Worm (Caenorhabditis elegans) whole organism, L2 larva: ENCODE measurements around the gene C28H8.2.

Experiments
- C34F6.9 ChIP-seq: fragments of 150-350 bp; optimal IDR thresholded peaks from 2 replicates; lab custom pipeline; 2014; ENCODE audit warnings: missing biosample characterization, missing genetic modification characterization
- F13H6.1 ChIP-seq: sonication (generic microtip); optimal IDR thresholded peaks from 2 replicates; lab custom pipeline; 2016; ENCODE audit warnings: missing genetic modification characterization, missing compliant biosample characterization
- R02D3.7 ChIP-seq: fragments of 150-350 bp; optimal IDR thresholded peaks from 2 replicates; lab custom pipeline; 2014; ENCODE audit warnings: missing biosample characterization, missing genetic modification characterization
- Y55F3AM.14 ChIP-seq: fragments of 200-800 bp; sonication (Bioruptor generic); optimal IDR thresholded peaks from 2 replicates; lab custom pipeline; 2018; ENCODE audit warnings: mild to moderate bottlenecking, missing genetic modification characterization, missing compliant biosample characterization
- ZK546.5 ChIP-seq: sonication (generic microtip); optimal IDR thresholded peaks from 2 replicates; lab custom pipeline; 2017; ENCODE audit warnings: missing biosample characterization, missing genetic modification characterization
- alr-1 ChIP-seq: fragments of 150-350 bp; optimal IDR thresholded peaks from 2 replicates; lab custom pipeline; 2014; ENCODE audit warnings: missing biosample characterization, missing genetic modification characterization
- aly-2 ChIP-seq: fragments of 150-350 bp; optimal IDR thresholded peaks from 2 replicates; lab custom pipeline; 2014; ENCODE audit warnings: missing biosample characterization, missing genetic modification characterization
- blmp-1 ChIP-seq: sonication (generic microtip); optimal IDR thresholded peaks from 2 replicates; lab custom pipeline; 2017; ENCODE audit warnings: missing genetic modification characterization, mild to moderate bottlenecking, missing compliant biosample characterization, antibody characterized with exemption, moderate library complexity; ENCODE audit not compliant: insufficient read depth
- ceh-16 ChIP-seq: fragments of 150-350 bp; optimal IDR thresholded peaks from 2 replicates; lab custom pipeline; 2014; ENCODE audit warnings: missing biosample characterization, missing genetic modification characterization
- ceh-82 ChIP-seq: fragments of 150-350 bp; optimal IDR thresholded peaks from 2 replicates; lab custom pipeline; 2014; ENCODE audit warnings: missing biosample characterization, missing genetic modification characterization
- crh-2 ChIP-seq: sonication (generic microtip); optimal IDR thresholded peaks from 2 replicates; lab custom pipeline; 2017; ENCODE audit warnings: missing biosample characterization, missing genetic modification characterization
- dmd-4 ChIP-seq: sonication (generic microtip); optimal IDR thresholded peaks from 2 replicates; lab custom pipeline; 2017; ENCODE audit warnings: missing biosample characterization, missing genetic modification characterization
- egl-27 ChIP-seq: sonication (generic microtip); optimal IDR thresholded peaks from 3 replicates; lab custom pipeline; 2017; ENCODE audit warnings: missing biosample characterization, missing genetic modification reagents, missing genetic modification characterization
- elt-1 ChIP-seq: fragments of 150-350 bp; optimal IDR thresholded peaks from 2 replicates; lab custom pipeline; 2014; ENCODE audit warnings: missing biosample characterization, missing genetic modification characterization
- elt-3 ChIP-seq: sonication (generic microtip); optimal IDR thresholded peaks from 2 replicates; lab custom pipeline; 2017; ENCODE audit warnings: missing biosample characterization, missing genetic modification characterization
- fos-1 ChIP-seq: fragments of 150-350 bp; optimal IDR thresholded peaks from 2 replicates; lab custom pipeline; 2014; ENCODE audit warnings: missing biosample characterization, missing genetic modification characterization
- gmeb-1 ChIP-seq: fragments of 150-350 bp; optimal IDR thresholded peaks from 2 replicates; lab custom pipeline; 2014; ENCODE audit warnings: missing biosample characterization, missing genetic modification characterization
- lin-11 ChIP-seq: fragments of 150-350 bp; sonication (generic microtip); optimal IDR thresholded peaks from 2 replicates; lab custom pipeline; 2014; ENCODE audit warnings: missing biosample characterization, missing genetic modification characterization, inconsistent platforms, mixed read lengths
- lin-13 ChIP-seq: fragments of 150-350 bp; optimal IDR thresholded peaks from 2 replicates; lab custom pipeline; 2014; ENCODE audit warnings: missing biosample characterization, missing genetic modification reagents, missing genetic modification characterization
- lin-39 ChIP-seq: fragments of 150-350 bp; optimal IDR thresholded peaks from 2 replicates; lab custom pipeline; 2014; ENCODE audit warnings: missing biosample characterization, missing genetic modification reagents, missing genetic modification characterization
- lsy-2 ChIP-seq, 2 experiments: fragments of 150-350 bp in 1 of 2; sonication (generic microtip) in 1 of 2; optimal IDR thresholded peaks; 2 replicates each; lab custom pipeline; 2014 to 2017; ENCODE audit warnings: missing biosample characterization in 2 of 2, missing genetic modification characterization in 2 of 2
- mab-5 ChIP-seq: fragments of 150-350 bp; optimal IDR thresholded peaks from 2 replicates; lab custom pipeline; 2014; ENCODE audit warnings: missing biosample characterization, missing genetic modification characterization
- mbf-1 ChIP-seq: sonication (generic microtip); optimal IDR thresholded peaks from 2 replicates; lab custom pipeline; 2017; ENCODE audit warnings: missing biosample characterization, missing genetic modification characterization
- mdl-1 ChIP-seq, 2 experiments: fragments of 150-350 bp in 1 of 2; sonication (generic microtip) in 1 of 2; optimal IDR thresholded peaks; 2 replicates each; lab custom pipeline; 2017; ENCODE audit warnings: missing biosample characterization in 2 of 2, missing genetic modification characterization in 2 of 2
- nhr-10 ChIP-seq: sonication (generic microtip); optimal IDR thresholded peaks from 2 replicates; lab custom pipeline; 2017; ENCODE audit warnings: missing biosample characterization, missing genetic modification characterization
- nhr-11 ChIP-seq: fragments of 150-350 bp; optimal IDR thresholded peaks from 2 replicates; lab custom pipeline; 2014; ENCODE audit warnings: missing biosample characterization, missing genetic modification characterization
- nhr-12 ChIP-seq: fragments of 150-350 bp; optimal IDR thresholded peaks from 2 replicates; lab custom pipeline; 2014; ENCODE audit warnings: missing biosample characterization, missing genetic modification characterization
- nhr-129 ChIP-seq: fragments of 150-350 bp; optimal IDR thresholded peaks from 2 replicates; lab custom pipeline; 2014; ENCODE audit warnings: missing biosample characterization, missing genetic modification characterization
- nhr-21 ChIP-seq: fragments of 150-350 bp; optimal IDR thresholded peaks from 2 replicates; lab custom pipeline; 2014; ENCODE audit warnings: missing biosample characterization, missing genetic modification characterization
- nhr-23 ChIP-seq: fragments of 150-350 bp; optimal IDR thresholded peaks from 2 replicates; lab custom pipeline; 2014; ENCODE audit warnings: missing biosample characterization, missing genetic modification reagents, missing genetic modification characterization
- nhr-237 ChIP-seq: fragments of 150-350 bp; optimal IDR thresholded peaks from 2 replicates; lab custom pipeline; 2014; ENCODE audit warnings: missing biosample characterization, missing genetic modification characterization
- nhr-25 ChIP-seq: fragments of 150-350 bp; sonication (generic microtip); optimal IDR thresholded peaks from 3 replicates; lab custom pipeline; 2014; ENCODE audit warnings: missing biosample characterization, missing genetic modification characterization
- nhr-6 ChIP-seq: fragments of 150-350 bp; optimal IDR thresholded peaks from 2 replicates; lab custom pipeline; 2014; ENCODE audit warnings: missing biosample characterization, missing genetic modification characterization
- nhr-77 ChIP-seq: fragments of 150-350 bp; optimal IDR thresholded peaks from 2 replicates; lab custom pipeline; 2014; ENCODE audit warnings: missing biosample characterization, missing genetic modification characterization
- peb-1 ChIP-seq: fragments of 150-350 bp; optimal IDR thresholded peaks from 2 replicates; lab custom pipeline; 2014; ENCODE audit warnings: missing biosample characterization, missing genetic modification characterization
- sem-4 ChIP-seq: fragments of 150-350 bp; optimal IDR thresholded peaks from 2 replicates; lab custom pipeline; 2014; ENCODE audit warnings: missing biosample characterization, missing genetic modification reagents, missing genetic modification characterization
- skn-1 ChIP-seq: sonication (generic microtip); optimal IDR thresholded peaks from 2 replicates; lab custom pipeline; 2017; ENCODE audit warnings: missing biosample characterization, missing genetic modification characterization
- sma-3 ChIP-seq: sonication (generic microtip); optimal IDR thresholded peaks from 2 replicates; lab custom pipeline; 2016; ENCODE audit warnings: missing genetic modification reagents, missing genetic modification characterization, missing compliant biosample characterization
- sma-9 ChIP-seq, 2 experiments: fragments of 150-350 bp in 1 of 2; sonication (generic microtip) in 1 of 2; optimal IDR thresholded peaks; 2 replicates each; lab custom pipeline; 2014 to 2016; ENCODE audit warnings: missing genetic modification characterization in 2 of 2, mild to moderate bottlenecking in 1 of 2, missing biosample characterization in 1 of 2, missing compliant biosample characterization in 1 of 2, missing genetic modification reagents in 1 of 2, moderate library complexity in 1 of 2
- snpc-4 ChIP-seq: fragments of 150-350 bp; optimal IDR thresholded peaks from 2 replicates; lab custom pipeline; 2014; ENCODE audit warnings: missing biosample characterization, missing genetic modification characterization
- unc-55 ChIP-seq: fragments of 150-350 bp; sonication (generic microtip); optimal IDR thresholded peaks from 3 replicates; lab custom pipeline; 2014; ENCODE audit warnings: missing biosample characterization, missing genetic modification reagents, missing genetic modification characterization
- unc-62 ChIP-seq: fragments of 150-350 bp; optimal IDR thresholded peaks from 2 replicates; lab custom pipeline; 2014; ENCODE audit warnings: missing biosample characterization, missing genetic modification reagents, missing genetic modification characterization
- zag-1 ChIP-seq: fragments of 150-350 bp; optimal IDR thresholded peaks from 2 replicates; lab custom pipeline; 2014; ENCODE audit warnings: missing biosample characterization, missing genetic modification characterization
- ztf-1 ChIP-seq: fragments of 200-800 bp; sonication (Bioruptor generic); conservative IDR thresholded peaks from 2 replicates; pipeline ENCODE4 v1.3.6; 2022; ENCODE audit warnings: missing genetic modification characterization, missing compliant biosample characterization
- ztf-11 ChIP-seq: sonication (generic microtip); optimal IDR thresholded peaks from 2 replicates; lab custom pipeline; 2017; ENCODE audit warnings: missing biosample characterization, missing genetic modification characterization
- ztf-4 ChIP-seq: fragments of 150-350 bp; optimal IDR thresholded peaks from 2 replicates; lab custom pipeline; 2014; ENCODE audit warnings: missing biosample characterization, missing genetic modification characterization

C28H8.2 gene

ce11 chrIII:5919799-5920387 lies at the start of gene C28H8.2, which contains the start of gene tdo-2:
C28H8.2 (plus strand) TSS chrIII:5920322.
tdo-2 (minus strand) TSS chrIII:5919955.
- TF ChIP-seq C34F6.9 (tag; lab: Kevin White, UChicago) (peak; percentile 8), ztf-1 (GFP tag; lab: Robert Waterston, UW) (no peak), egl-27 (peak; percentile 69), nhr-237 (no peak), nhr-6 (peak; percentile 37), nhr-129 (tag; lab: Kevin White, UChicago) (peak; percentile 50), zag-1 (no peak), nhr-23 (no peak), nhr-25 (tag; lab: Kevin White, UChicago) (peak; percentile 94), lsy-2 (tag; optimal IDR thresholded peaks at IDR 0.05; lab: Kevin White, UChicago) (peak in 1 of 2 experiments; percentile 55), Y55F3AM.14 (GFP tag; lab: Kevin White, UChicago) (peak; percentile 25), elt-1 (no peak), ZK546.5 (tag; lab: Kevin White, UChicago) (no peak), unc-55 (no peak), fos-1 (tag; lab: Kevin White, UChicago) (peak; percentile 12), sem-4 (tag; lab: Kevin White, UChicago) (no peak), nhr-10 (no peak), mbf-1 (tag; lab: Kevin White, UChicago) (no peak), unc-62 (GFP tag; lab: Kevin White, UChicago) (no peak), ceh-82 (tag; lab: Kevin White, UChicago) (no peak), blmp-1 (tag; lab: Kevin White, UChicago) (peak; percentile 80), F13H6.1 (tag; lab: Kevin White, UChicago) (peak; percentile 14), dmd-4 (tag; lab: Kevin White, UChicago) (no peak), alr-1 (tag; lab: Kevin White, UChicago) (peak; percentile 16), mdl-1 (tag; optimal IDR thresholded peaks at IDR 0.05; lab: Kevin White, UChicago) (peak in 1 of 2 experiments; percentile 75), gmeb-1 (tag; lab: Kevin White, UChicago) (peak; percentile 55), lin-13 (no peak), ceh-16 (tag; lab: Kevin White, UChicago) (no peak), ztf-11 (tag; lab: Kevin White, UChicago) (no peak), sma-3 (GFP tag; lab: Kevin White, UChicago) (peak; percentile 92), nhr-11 (no peak), crh-2 (tag; lab: Kevin White, UChicago) (peak; percentile 56), lin-39 (tag; lab: Kevin White, UChicago) (no peak), nhr-21 (tag; lab: Kevin White, UChicago) (peak; percentile 92), peb-1 (tag; lab: Kevin White, UChicago) (no peak), lin-11 (no peak), ztf-4 (tag; lab: Kevin White, UChicago) (peak; percentile 28), nhr-12 (tag; lab: Kevin White, UChicago) (no peak), elt-3 (tag; lab: Kevin White, UChicago) (no peak), mab-5 (tag; lab: Kevin White, UChicago) (peak; percentile 20), R02D3.7 (tag; lab: Kevin White, UChicago) (no peak), sma-9 (GFP tag; optimal IDR thresholded peaks at IDR 0.05; lab: Kevin White, UChicago) (peak; percentile 90), sma-9 (tag; optimal IDR thresholded peaks at IDR 0.05; lab: Kevin White, UChicago) (no peak)

- peak; percentile 79 for TF ChIP-seq F13H6.1 (tag; lab: Kevin White, UChicago)
- TF ChIP-seq lin-39 (tag; lab: Kevin White, UChicago), result no peak
- peak; percentile 52 for TF ChIP-seq nhr-6
- no peak for TF ChIP-seq ZK546.5 (tag; lab: Kevin White, UChicago)
- TF ChIP-seq lin-11, result peak; percentile 52
- peak; percentile 82 for TF ChIP-seq crh-2 (tag; lab: Kevin White, UChicago)
- TF ChIP-seq nhr-77 (tag; lab: Kevin White, UChicago), result peak; percentile 11
- TF ChIP-seq peb-1 (tag; lab: Kevin White, UChicago), result no peak
- TF ChIP-seq gmeb-1 (tag; lab: Kevin White, UChicago), result peak; percentile 95
- TF ChIP-seq nhr-11, result no peak
- no peak for TF ChIP-seq skn-1 (tag; lab: Kevin White, UChicago)
- TF ChIP-seq snpc-4, result peak; percentile 30
- TF ChIP-seq mab-5 (tag; lab: Kevin White, UChicago), result no peak
- TF ChIP-seq nhr-21 (tag; lab: Kevin White, UChicago), result peak; percentile 76
- TF ChIP-seq mdl-1 (tag; optimal IDR thresholded peaks at IDR 0.05; lab: Kevin White, UChicago), result no peak
- TF ChIP-seq unc-62 (GFP tag; lab: Kevin White, UChicago), result no peak
- TF ChIP-seq R02D3.7 (tag; lab: Kevin White, UChicago), result no peak
- no peak for TF ChIP-seq alr-1 (tag; lab: Kevin White, UChicago)
- no peak for TF ChIP-seq ztf-11 (tag; lab: Kevin White, UChicago)
- TF ChIP-seq ztf-1 (GFP tag; lab: Robert Waterston, UW), result no peak
- TF ChIP-seq mbf-1 (tag; lab: Kevin White, UChicago), result no peak
- TF ChIP-seq lin-13, result peak; percentile 69
- no peak for TF ChIP-seq ceh-16 (tag; lab: Kevin White, UChicago)
- TF ChIP-seq nhr-25 (tag; lab: Kevin White, UChicago), result peak; percentile 77
- TF ChIP-seq fos-1 (tag; lab: Kevin White, UChicago), result peak; percentile 33
- peak; percentile 68 for TF ChIP-seq egl-27
- no peak for TF ChIP-seq elt-1
- TF ChIP-seq elt-3 (tag; lab: Kevin White, UChicago), result no peak
- no peak for TF ChIP-seq aly-2 (tag; lab: Kevin White, UChicago)
- no peak for TF ChIP-seq Y55F3AM.14 (GFP tag; lab: Kevin White, UChicago)
- peak; percentile 25 for TF ChIP-seq blmp-1 (tag; lab: Kevin White, UChicago)
- no peak for TF ChIP-seq zag-1
- peak; percentile 40 for TF ChIP-seq nhr-129 (tag; lab: Kevin White, UChicago)
- no peak for TF ChIP-seq nhr-237
- TF ChIP-seq ztf-4 (tag; lab: Kevin White, UChicago), result peak; percentile 5
- TF ChIP-seq nhr-12 (tag; lab: Kevin White, UChicago), result no peak
- TF ChIP-seq unc-55, result peak; percentile 84
These were observed 48.4 kb upstream of the C28H8.2 start, which contains the start of the genes F01F1.11 and F01F1.3 for ce11 chrIII:5871760-5872159. F01F1.11 (minus strand) TSS chrIII:5871877. F01F1.3 (plus strand) TSS chrIII:5871938.
